Worm (Caenorhabditis elegans): Measurements from ENCODE around the gene Y51H7BR.4.

- TF ChIP-seq ztf-29 (GFP tag; IDR thresholded peaks at IDR 0.05) (no peak), med-1 (GFP tag; optimal IDR thresholded peaks at IDR 0.05; ENCODE audit: insufficient read depth) (no peak), ref-1 (GFP tag; conservative IDR thresholded peaks at IDR 0.05) (no peak), flt-1 (GFP tag; IDR thresholded peaks at IDR 0.05) (no peak), T22C8.4 (GFP tag; IDR thresholded peaks at IDR 0.05) (no peak), ztf-23 (GFP tag; IDR thresholded peaks at IDR 0.05) (no peak), tab-1 (GFP tag; IDR thresholded peaks at IDR 0.05) (no peak), cog-1 (tag; optimal IDR thresholded peaks at IDR 0.05) (no peak), klf-2 (GFP tag; conservative IDR thresholded peaks at IDR 0.05) (no peak)
These were observed 24.9 kb upstream of the Y51H7BR.4 start, which contains the start of gene fdgt-1 for ce11 chrII:1504266-1504665.
